Worm (Caenorhabditis elegans): ENCODE data around the gene C50B6.7.

- TF ChIP-seq ama-1 (optimal IDR thresholded peaks at IDR 0.05) = no peak
- no peak for TF ChIP-seq ztf-11 (tag; optimal IDR thresholded peaks at IDR 0.05)
- TF ChIP-seq mep-1 (tag; optimal IDR thresholded peaks at IDR 0.05) = no peak
These were observed 26.1 kb downstream of the C50B6.7 start for ce11 chrV:13298706-13299105.
